Worm (Caenorhabditis elegans): Measurements from ENCODE around the gene ZK652.8.

- TF ChIP-seq sptf-1 (tag; optimal IDR thresholded peaks at IDR 0.05): no peak
- TF ChIP-seq elt-3 (tag; optimal IDR thresholded peaks at IDR 0.05): no peak
- no peak for TF ChIP-seq snpc-4 (tag; optimal IDR thresholded peaks at IDR 0.05)
- no peak for TF ChIP-seq nhr-237 (tag; optimal IDR thresholded peaks at IDR 0.05)
- no peak for TF ChIP-seq unc-39 (tag; optimal IDR thresholded peaks at IDR 0.05)
- TF ChIP-seq ceh-83 (GFP tag; optimal IDR thresholded peaks at IDR 0.05): no peak
- TF ChIP-seq blmp-1 (tag; optimal IDR thresholded peaks at IDR 0.05): no peak
- TF ChIP-seq unc-62 (GFP tag; optimal IDR thresholded peaks at IDR 0.05): no peak
Measured at ce11 chrIII:7873481-7873880, 30.0 kb upstream of the ZK652.8 start, which contains the start of gene tyr-1.
